Fruit fly (Drosophila melanogaster) whole organism, embryonic: ENCODE data around the gene lwr.

ENCODE experiments used
- Aef1 ChIP-seq: fragments of 200-800 bp; sonication (Bioruptor generic); IDR thresholded peaks from 3 replicates; pipeline ENCODE4 v1.3.6; 2022; ENCODE audit warnings: missing biosample characterization, missing genetic modification characterization
- BtbVII ChIP-seq: fragments of 200-800 bp; sonication (Bioruptor generic); optimal IDR thresholded peaks from 3 replicates; lab custom pipeline; 2017; ENCODE audit warnings: missing biosample characterization, mild to moderate bottlenecking, missing genetic modification characterization
- Bteb2 ChIP-seq: fragments of 200-800 bp; sonication (Bioruptor generic); optimal IDR thresholded peaks from 2 replicates; lab custom pipeline; 2016; ENCODE audit warnings: missing biosample characterization, missing genetic modification characterization
- CG10267 ChIP-seq: fragments of 200-800 bp; sonication (Bioruptor generic); optimal IDR thresholded peaks from 2 replicates; lab custom pipeline; 2018; ENCODE audit warnings: missing biosample characterization, mild to moderate bottlenecking, missing genetic modification characterization, moderate library complexity
- CG14050 ChIP-seq: fragments of 200-800 bp; sonication (Bioruptor generic); IDR thresholded peaks from 3 replicates; pipeline ENCODE4 v1.3.6; 2022; ENCODE audit warnings: missing biosample characterization, missing genetic modification characterization
- CG1603 ChIP-seq: fragments of 200-800 bp; sonication (Bioruptor generic); optimal IDR thresholded peaks from 2 replicates; lab custom pipeline; 2019; ENCODE audit warnings: missing biosample characterization, mild to moderate bottlenecking, missing genetic modification characterization, moderate library complexity
- CG18619 ChIP-seq: fragments of 200-800 bp; sonication (Bioruptor generic); optimal IDR thresholded peaks from 3 replicates; lab custom pipeline; 2017; ENCODE audit warnings: missing biosample characterization, mild to moderate bottlenecking, missing genetic modification characterization
- CG2116 ChIP-seq: fragments of 200-800 bp; sonication (Bioruptor generic); optimal IDR thresholded peaks from 3 replicates; lab custom pipeline; 2018; ENCODE audit warnings: missing biosample characterization, mild to moderate bottlenecking, missing genetic modification characterization
- CG2120 ChIP-seq: fragments of 200-800 bp; sonication (Bioruptor generic); optimal IDR thresholded peaks from 3 replicates; lab custom pipeline; 2016; ENCODE audit warnings: missing biosample characterization, missing genetic modification characterization
- CG31388 ChIP-seq: fragments of 200-800 bp; sonication (Bioruptor generic); optimal IDR thresholded peaks from 2 replicates; lab custom pipeline; 2016; ENCODE audit warnings: missing biosample characterization, missing genetic modification characterization
- CG34422 ChIP-seq: fragments of 200-800 bp; sonication (Bioruptor generic); IDR thresholded peaks from 3 replicates; pipeline ENCODE4 v1.3.6; 2022; ENCODE audit warnings: missing biosample characterization, missing genetic modification characterization
- CG3847 ChIP-seq: fragments of 200-800 bp; sonication (Bioruptor generic); IDR thresholded peaks from 2 replicates; pipeline ENCODE4 v1.3.6; 2022; ENCODE audit warnings: missing biosample characterization, missing genetic modification characterization
- CG43689 ChIP-seq: fragments of 200-800 bp; sonication (Bioruptor generic); IDR thresholded peaks from 2 replicates; pipeline ENCODE4 v1.3.6; 2022; ENCODE audit warnings: missing biosample characterization, missing genetic modification characterization
- CG6272 ChIP-seq: fragments of 200-800 bp; sonication (Bioruptor generic); IDR thresholded peaks from 2 replicates; pipeline ENCODE4 v1.3.6; 2022; ENCODE audit warnings: missing biosample characterization, missing genetic modification characterization
- CG7556 ChIP-seq: fragments of 200-800 bp; sonication (Bioruptor generic); optimal IDR thresholded peaks from 2 replicates; lab custom pipeline; 2017; ENCODE audit warnings: missing biosample characterization, mild to moderate bottlenecking, missing genetic modification characterization
- CG7839 ChIP-seq: fragments of 200-800 bp; sonication (Bioruptor generic); optimal IDR thresholded peaks from 3 replicates; lab custom pipeline; 2018; ENCODE audit warnings: missing biosample characterization, mild to moderate bottlenecking, missing genetic modification characterization, moderate library complexity
- CG8281 ChIP-seq: fragments of 200-800 bp; sonication (Bioruptor generic); optimal IDR thresholded peaks from 2 replicates; lab custom pipeline; 2018; ENCODE audit warnings: missing biosample characterization, mild to moderate bottlenecking, missing genetic modification characterization, moderate library complexity
- CG8359 ChIP-seq: fragments of 200-800 bp; sonication (Bioruptor generic); optimal IDR thresholded peaks from 2 replicates; lab custom pipeline; 2017; ENCODE audit warnings: missing biosample characterization, mild to moderate bottlenecking, missing genetic modification characterization, borderline replicate concordance
- CG9437 ChIP-seq: fragments of 200-800 bp; sonication (Bioruptor generic); optimal IDR thresholded peaks from 2 replicates; lab custom pipeline; 2018; ENCODE audit warnings: missing biosample characterization, mild to moderate bottlenecking, missing genetic modification characterization
- CG9727 ChIP-seq: fragments of 200-800 bp; sonication (Bioruptor generic); optimal IDR thresholded peaks from 3 replicates; lab custom pipeline; 2017; ENCODE audit warnings: missing biosample characterization, mild to moderate bottlenecking, missing genetic modification characterization
- CG9876 ChIP-seq: fragments of 200-800 bp; sonication (Bioruptor generic); optimal IDR thresholded peaks from 2 replicates; lab custom pipeline; 2016; ENCODE audit warnings: missing biosample characterization, missing genetic modification characterization
- CkIIα-i1 ChIP-seq: fragments of 200-800 bp; sonication (Bioruptor generic); IDR thresholded peaks from 2 replicates; pipeline ENCODE4 v1.3.6; 2022; ENCODE audit warnings: missing biosample characterization, missing genetic modification characterization
- Deaf1 ChIP-seq: fragments of 200-800 bp; optimal IDR thresholded peaks from 3 replicates; lab custom pipeline; 2019; ENCODE audit warnings: missing biosample characterization, mild to moderate bottlenecking, missing genetic modification characterization, moderate library complexity
- Dp ChIP-seq: fragments of 200-800 bp; sonication (Bioruptor generic); optimal IDR thresholded peaks from 2 replicates; lab custom pipeline; 2018; ENCODE audit warnings: missing biosample characterization, mild to moderate bottlenecking, missing genetic modification characterization, moderate library complexity
- Fer3 ChIP-seq: fragments of 200-800 bp; sonication (Bioruptor generic); optimal IDR thresholded peaks from 2 replicates; lab custom pipeline; 2018; ENCODE audit warnings: missing biosample characterization, mild to moderate bottlenecking, missing genetic modification characterization, moderate library complexity
- HmgD ChIP-seq: fragments of 200-800 bp; sonication (Bioruptor generic); optimal IDR thresholded peaks from 3 replicates; lab custom pipeline; 2016; ENCODE audit warnings: missing biosample characterization, missing genetic modification characterization
- MBD-R2 ChIP-seq: fragments of 200-800 bp; sonication (Bioruptor generic); IDR thresholded peaks from 2 replicates; pipeline ENCODE4 v1.3.6; 2022; ENCODE audit warnings: missing biosample characterization, missing genetic modification characterization
- NC2α ChIP-seq: fragments of 200-800 bp; sonication (Bioruptor generic); optimal IDR thresholded peaks from 2 replicates; lab custom pipeline; 2016; ENCODE audit warnings: missing biosample characterization, missing genetic modification characterization
- NfI ChIP-seq: fragments of 200-800 bp; sonication (Bioruptor generic); optimal IDR thresholded peaks from 3 replicates; lab custom pipeline; 2018; ENCODE audit warnings: missing biosample characterization, mild to moderate bottlenecking, missing genetic modification characterization, moderate library complexity
- Pdp1 ChIP-seq, 2 experiments: fragments of 200-800 bp; sonication (Bioruptor generic); optimal IDR thresholded peaks; 3 replicates each; lab custom pipeline; 2016; ENCODE audit warnings: missing biosample characterization in 2 of 2, missing genetic modification characterization in 2 of 2, mild to moderate bottlenecking in 1 of 2, moderate library complexity in 1 of 2
- Rx ChIP-seq: fragments of 200-800 bp; sonication (Bioruptor generic); IDR thresholded peaks from 2 replicates; pipeline ENCODE4 v1.3.6; 2022; ENCODE audit warnings: missing biosample characterization, missing genetic modification characterization
- ac ChIP-seq: fragments of 200-800 bp; sonication (Bioruptor generic); optimal IDR thresholded peaks from 3 replicates; lab custom pipeline; 2017; ENCODE audit warnings: missing biosample characterization, mild to moderate bottlenecking, missing genetic modification characterization
- chif ChIP-seq, 2 experiments: fragments of 200-800 bp; sonication (Bioruptor generic); optimal IDR thresholded peaks; 3 replicates each; lab custom pipeline; 2016; ENCODE audit warnings: missing biosample characterization in 2 of 2, missing genetic modification characterization in 2 of 2
- corto ChIP-seq: fragments of 200-800 bp; sonication (Bioruptor generic); optimal IDR thresholded peaks from 2 replicates; lab custom pipeline; 2016; ENCODE audit warnings: missing biosample characterization, mild to moderate bottlenecking, missing genetic modification characterization, moderate library complexity
- crol ChIP-seq: fragments of 200-800 bp; sonication (Bioruptor generic); IDR thresholded peaks from 2 replicates; pipeline ENCODE4 v1.3.6; 2022; ENCODE audit warnings: missing biosample characterization, missing genetic modification characterization
- ewg ChIP-seq: fragments of 200-800 bp; sonication (Bioruptor generic); optimal IDR thresholded peaks from 3 replicates; lab custom pipeline; 2017; ENCODE audit warnings: mild to moderate bottlenecking, missing biosample characterization, missing genetic modification reagents, missing genetic modification characterization
- fd64A ChIP-seq: fragments of 200-800 bp; sonication (Bioruptor generic); optimal IDR thresholded peaks from 3 replicates; lab custom pipeline; 2018; ENCODE audit warnings: missing biosample characterization, mild to moderate bottlenecking, missing genetic modification characterization
- fu2 ChIP-seq: fragments of 200-800 bp; sonication (Bioruptor generic); optimal IDR thresholded peaks from 2 replicates; lab custom pipeline; 2016; ENCODE audit warnings: missing biosample characterization, missing genetic modification characterization
- grn ChIP-seq: fragments of 200-800 bp; sonication (Bioruptor generic); optimal IDR thresholded peaks from 3 replicates; lab custom pipeline; 2017; ENCODE audit warnings: missing biosample characterization, missing genetic modification characterization
- gsb-n ChIP-seq: fragments of 200-800 bp; sonication (Bioruptor generic); optimal IDR thresholded peaks from 3 replicates; lab custom pipeline; 2018; ENCODE audit warnings: missing biosample characterization, mild to moderate bottlenecking, missing genetic modification characterization
- ken ChIP-seq: fragments of 200-800 bp; sonication (Bioruptor generic); IDR thresholded peaks from 3 replicates; pipeline ENCODE4 v1.3.6; 2022; ENCODE audit warnings: missing biosample characterization, missing genetic modification characterization
- nmo ChIP-seq: fragments of 200-800 bp; sonication (Bioruptor generic); optimal IDR thresholded peaks from 2 replicates; lab custom pipeline; 2018; ENCODE audit warnings: missing biosample characterization, mild to moderate bottlenecking, missing genetic modification characterization, moderate library complexity
- pnt ChIP-seq: fragments of 200-800 bp; sonication (Bioruptor generic); optimal IDR thresholded peaks from 3 replicates; lab custom pipeline; 2016; ENCODE audit warnings: missing biosample characterization, missing genetic modification characterization
- pum ChIP-seq: fragments of 200-800 bp; sonication (Bioruptor generic); optimal IDR thresholded peaks from 2 replicates; lab custom pipeline; 2016; ENCODE audit warnings: missing biosample characterization, missing genetic modification characterization
- repo ChIP-seq: fragments of 200-800 bp; sonication (Bioruptor generic); optimal IDR thresholded peaks from 2 replicates; lab custom pipeline; 2016; ENCODE audit warnings: missing biosample characterization, missing genetic modification characterization
- rib ChIP-seq: fragments of 200-800 bp; sonication (Bioruptor generic); IDR thresholded peaks from 2 replicates; pipeline ENCODE4 v1.3.6; 2022; ENCODE audit warnings: missing biosample characterization, missing genetic modification characterization
- yki ChIP-seq: fragments of >200 bp; optimal IDR thresholded peaks from 3 replicates; lab custom pipeline; 2018
- zf30C ChIP-seq: fragments of 200-800 bp; sonication (Bioruptor generic); optimal IDR thresholded peaks from 3 replicates; lab custom pipeline; 2018; ENCODE audit warnings: missing biosample characterization, mild to moderate bottlenecking, missing genetic modification characterization
- zfh1 ChIP-seq: fragments of 200-800 bp; sonication (Bioruptor generic); IDR thresholded peaks from 3 replicates; pipeline ENCODE4 v1.3.6; 2022; ENCODE audit warnings: missing biosample characterization, missing genetic modification characterization

Gene lwr

DNA sequence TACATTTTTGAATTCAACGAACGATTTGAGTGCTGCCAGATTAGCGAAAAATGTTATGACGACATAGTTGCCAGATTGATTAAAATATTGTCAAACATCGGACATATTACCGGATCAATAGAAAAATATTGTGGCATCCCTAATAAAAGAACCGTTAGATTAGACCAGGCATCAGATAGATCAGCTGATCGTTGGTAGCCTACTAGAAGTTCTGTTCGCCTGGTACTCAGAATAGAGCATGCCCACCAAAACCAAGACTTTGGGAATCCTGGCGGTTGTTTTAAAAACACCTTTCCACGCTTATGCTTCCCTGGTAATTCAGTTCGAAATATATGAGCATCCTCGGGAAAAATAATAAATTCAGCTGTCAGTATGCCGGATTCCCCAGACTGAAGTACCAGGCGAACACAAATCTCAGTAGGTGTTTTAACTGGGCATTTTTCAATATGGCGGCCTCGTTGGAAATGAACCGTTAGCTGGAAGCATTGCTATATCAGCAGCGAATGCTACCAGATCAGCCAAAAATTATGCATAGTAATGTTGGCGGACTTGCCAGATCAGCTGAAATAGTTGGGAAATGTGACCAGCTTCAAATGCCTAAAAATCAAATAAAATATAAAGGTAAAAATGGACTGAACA, 1.7 kb downstream of the lwr start (continued):
- peak in 1 of 2 experiments; percentile 8 for TF ChIP-seq Pdp1 (GFP tag; optimal IDR thresholded peaks at IDR 0.05; lab: Kevin White, UChicago)
- TF ChIP-seq CG14050 (GFP tag; lab: Robert Waterston, UW) = no peak
- TF ChIP-seq CG2116 (GFP tag; lab: Kevin White, UChicago) = peak; percentile 53
- peak; percentile 75 for TF ChIP-seq ac (GFP tag; lab: Kevin White, UChicago)
- no peak for TF ChIP-seq Bteb2 (GFP tag; lab: Kevin White, UChicago)
- TF ChIP-seq chif (GFP tag; optimal IDR thresholded peaks at IDR 0.05; lab: Kevin White, UChicago) = peak in 1 of 2 experiments; percentile 11
- TF ChIP-seq Rx (GFP tag; lab: Robert Waterston, UW) = no peak
- TF ChIP-seq pnt (GFP tag; lab: Kevin White, UChicago) = no peak
- peak; percentile 19 for TF ChIP-seq NfI
- no peak for TF ChIP-seq CG8359 (GFP tag; lab: Kevin White, UChicago)
- TF ChIP-seq CG3847 (GFP tag; lab: Robert Waterston, UW) = peak; percentile 89
- TF ChIP-seq nmo (GFP tag; lab: Kevin White, UChicago) = peak; percentile 56
- no peak for TF ChIP-seq rib (GFP tag; lab: Robert Waterston, UW)
- peak; percentile 60 for TF ChIP-seq CG10267 (tag; lab: Kevin White, UChicago)
- TF ChIP-seq CG7556 = no peak
- TF ChIP-seq MBD-R2 = no peak; the same call in 1 of the 2 replicates
- no peak for TF ChIP-seq Aef1 (GFP tag; lab: Robert Waterston, UW)
- TF ChIP-seq CG31388 (GFP tag; lab: Kevin White, UChicago) = no peak
- no peak for TF ChIP-seq BtbVII (GFP tag; lab: Kevin White, UChicago)
- TF ChIP-seq CG18619 (GFP tag; lab: Kevin White, UChicago) = peak; percentile 31
- TF ChIP-seq CG9437 = no peak
- TF ChIP-seq CG43689 (GFP tag; lab: Robert Waterston, UW) = no peak
- no peak for TF ChIP-seq crol (GFP tag; lab: Robert Waterston, UW)
- peak; percentile 71 for TF ChIP-seq Dp
- peak; percentile 26 for TF ChIP-seq Deaf1 (tag; lab: Kevin White, UChicago)
- TF ChIP-seq CG34422 = no peak; the same call in 2 of the 3 replicates
- TF ChIP-seq CkIIα-i1 (GFP tag; lab: Robert Waterston, UW) = no peak
- no peak for TF ChIP-seq fu2 (GFP tag; lab: Kevin White, UChicago)
- peak; percentile 41 for TF ChIP-seq HmgD
- TF ChIP-seq zfh1 (GFP tag; lab: Robert Waterston, UW) = no peak
- TF ChIP-seq ken (GFP tag; lab: Robert Waterston, UW) = no peak
- TF ChIP-seq yki (lab: Kevin White, UChicago) = no peak
- TF ChIP-seq corto (GFP tag; lab: Kevin White, UChicago) = no peak
- no peak for TF ChIP-seq CG8281 (tag; lab: Kevin White, UChicago)
- TF ChIP-seq CG7839 = peak; percentile 1

DNA sequence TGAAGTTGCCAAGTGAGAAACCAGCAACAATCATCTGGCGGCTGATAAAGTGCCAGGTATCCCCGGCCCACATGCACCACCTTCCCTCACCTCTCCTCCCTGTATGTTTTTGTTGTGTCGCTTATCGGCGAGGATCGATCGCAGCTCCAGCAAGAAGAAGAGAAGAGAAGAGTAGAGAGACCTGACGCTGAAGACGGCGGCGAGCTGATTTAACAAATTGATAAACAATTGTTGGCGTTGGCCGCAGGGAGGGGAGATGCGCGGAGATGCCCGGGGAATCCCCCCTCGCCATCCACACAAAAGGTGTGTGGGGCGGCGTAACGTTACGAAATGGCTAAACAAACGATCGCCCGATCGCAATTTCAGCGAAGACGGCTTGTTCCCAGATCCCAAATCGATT, 8.6 kb downstream of the lwr start:
- TF ChIP-seq Fer3 (tag; lab: Kevin White, UChicago) = no peak
- no peak for TF ChIP-seq gsb-n (tag; lab: Kevin White, UChicago)
- no peak for TF ChIP-seq pum
- TF ChIP-seq grn (GFP tag; lab: Kevin White, UChicago) = peak; percentile 81
- no peak for TF ChIP-seq NC2α
- TF ChIP-seq zf30C (GFP tag; lab: Kevin White, UChicago) = no peak
- no peak for TF ChIP-seq repo (GFP tag; lab: Kevin White, UChicago)
- TF ChIP-seq CG6272 (GFP tag; lab: Robert Waterston, UW) = no peak
- no peak for TF ChIP-seq CG1603 (tag; lab: Kevin White, UChicago)
- TF ChIP-seq fd64A (GFP tag; lab: Kevin White, UChicago) = no peak
- TF ChIP-seq ewg (GFP tag; lab: Kevin White, UChicago) = no peak
- TF ChIP-seq CG9727 = no peak
- no peak for TF ChIP-seq CG9876 (GFP tag; lab: Kevin White, UChicago)
- TF ChIP-seq CG2120 = no peak
- peak; percentile 79 for TF ChIP-seq crol (GFP tag; lab: Robert Waterston, UW)
